Worm (Caenorhabditis elegans): ENCODE measurements around the gene nspg-7.1.
"Not testable (repeated sequence)": the region's sequence is repeated elsewhere in the genome, so short reads cannot be mapped to it uniquely, and the experiment has no call there.

The nspg-7.1 gene

DNA sequence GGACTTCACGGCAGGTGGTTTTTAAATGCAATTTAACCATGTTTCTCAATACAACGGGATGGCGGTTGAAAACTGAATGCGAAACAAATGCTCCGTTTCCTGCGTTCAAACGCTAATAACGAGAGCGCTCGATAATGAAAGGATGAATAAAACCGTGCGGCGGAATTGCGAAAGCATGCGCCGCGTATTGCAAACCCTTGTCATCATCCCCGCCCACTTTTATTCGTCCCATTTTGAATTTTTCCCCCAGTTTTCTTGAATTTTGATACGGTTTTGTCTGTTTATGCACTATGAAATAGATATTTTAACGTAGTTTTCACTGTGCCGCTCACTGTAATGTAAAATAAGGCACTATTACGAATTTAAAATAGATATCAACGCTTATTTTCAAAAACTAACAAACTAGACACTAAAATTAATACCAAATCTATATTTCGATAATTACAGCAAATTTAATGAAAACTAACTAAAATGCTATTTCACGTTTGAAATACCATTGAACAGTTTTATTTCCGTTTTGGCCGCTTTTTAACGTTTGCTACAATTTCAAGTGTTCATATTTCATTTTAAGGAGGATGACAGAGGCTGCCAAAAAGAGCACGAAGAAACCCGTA is 14.5 kb downstream of the nspg-7.1 start, which contains the start of the genes F49C12.9 and rpn-7:
F49C12.9 (minus strand) TSS at position 148 of the 614 bp plus-strand sequence.
rpn-7 (plus strand) TSS at position 564 of the 614 bp plus-strand sequence.
- no peak for TF ChIP-seq egl-27 (tag; optimal IDR thresholded peaks at IDR 0.05)
- no peak for TF ChIP-seq nhr-77 (tag; optimal IDR thresholded peaks at IDR 0.05)
- TF ChIP-seq snpc-4 (tag; optimal IDR thresholded peaks at IDR 0.05), result peak; percentile 47
- TF ChIP-seq nhr-43 (tag; optimal IDR thresholded peaks at IDR 0.05; ENCODE audit: poor library complexity, severe bottlenecking), result peak; percentile 8
- no peak for TF ChIP-seq ama-1 (optimal IDR thresholded peaks at IDR 0.05)
- TF ChIP-seq elt-2 (tag; optimal IDR thresholded peaks at IDR 0.05), result peak; percentile 24
- peak; percentile 68 for TF ChIP-seq hmg-11 (tag; optimal IDR thresholded peaks at IDR 0.05)
- no peak for TF ChIP-seq daf-12 (tag; optimal IDR thresholded peaks at IDR 0.05)
- no peak for TF ChIP-seq mml-1 (tag; optimal IDR thresholded peaks at IDR 0.05)
- no peak for TF ChIP-seq ztf-11 (tag; optimal IDR thresholded peaks at IDR 0.05)
- peak; percentile 61 for TF ChIP-seq lin-39 (tag; optimal IDR thresholded peaks at IDR 0.05)
- no peak for TF ChIP-seq lsy-12 (tag; optimal IDR thresholded peaks at IDR 0.05)
- peak; percentile 52 for TF ChIP-seq pha-4 (tag; optimal IDR thresholded peaks at IDR 0.05)
- peak; percentile 48 for TF ChIP-seq egl-5 (tag; optimal IDR thresholded peaks at IDR 0.05)
- peak; percentile 56 for TF ChIP-seq nfya-1 (tag; optimal IDR thresholded peaks at IDR 0.05; ENCODE audit: insufficient read depth)
- TF ChIP-seq skn-1 (tag; optimal IDR thresholded peaks at IDR 0.05), result peak; percentile 99
- TF ChIP-seq ztf-4 (tag; optimal IDR thresholded peaks at IDR 0.05), result no peak
- peak; percentile 5 for TF ChIP-seq lin-15B (tag; optimal IDR thresholded peaks at IDR 0.05)

DNA sequence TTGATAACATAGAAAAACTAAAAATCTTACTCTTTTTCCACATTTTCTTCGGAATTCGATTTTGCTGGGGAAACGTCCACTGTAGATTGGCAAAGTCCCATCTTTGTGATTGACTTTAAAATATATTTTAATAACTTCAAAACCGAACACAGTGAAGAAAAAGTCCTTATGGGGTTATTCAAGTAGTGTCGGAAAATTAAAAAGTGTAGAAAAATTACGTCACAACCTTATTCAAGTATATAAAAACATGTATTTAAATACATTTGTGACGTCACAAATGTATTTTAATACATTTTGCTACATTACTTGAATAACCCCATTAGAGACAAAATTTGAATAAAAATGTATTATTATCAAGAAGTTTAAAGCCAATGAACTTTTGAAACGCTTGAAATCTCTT is 17.8 kb downstream of the nspg-7.1 start, which contains the start of gene F49C12.7:
F49C12.7 (minus strand) TSS at position 101 of the 400 bp plus-strand sequence.
- not testable (repeated sequence) for TF ChIP-seq mml-1, ceh-9, nhr-77 (tag; optimal IDR thresholded peaks at IDR 0.05)

ce11 chrIV:9310935-9311566 is 19.6 kb downstream of the nspg-7.1 start:
- TF ChIP-seq elt-2 (tag; optimal IDR thresholded peaks at IDR 0.05) (peak; percentile 89), jun-1 (tag; optimal IDR thresholded peaks at IDR 0.05) (peak; percentile 57), pha-4 (tag; optimal IDR thresholded peaks at IDR 0.05) (peak; percentile 3), ceh-82 (tag; optimal IDR thresholded peaks at IDR 0.05) (no peak), mdl-1 (tag; optimal IDR thresholded peaks at IDR 0.05) (no peak), pqm-1 (tag; optimal IDR thresholded peaks at IDR 0.05) (peak; percentile 73), nhr-76 (tag; optimal IDR thresholded peaks at IDR 0.05) (no peak)

DNA sequence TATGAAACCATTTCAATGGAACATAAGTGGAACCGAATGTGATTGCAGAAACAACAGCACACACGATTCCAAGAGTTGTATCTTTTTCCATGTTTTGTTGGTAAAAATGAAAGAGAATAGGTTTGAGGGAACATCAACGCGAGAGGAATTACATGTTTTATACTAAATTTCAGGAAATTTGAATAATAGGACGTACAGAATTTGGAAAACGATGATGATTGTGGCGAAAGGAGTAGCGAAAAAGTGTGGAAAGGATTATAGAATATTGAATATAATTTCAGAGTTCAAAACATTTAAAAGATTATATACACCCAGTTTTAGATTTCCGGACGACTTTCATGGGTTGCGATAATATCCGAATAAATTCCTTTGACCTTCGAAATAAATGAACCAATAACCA is 21.7 kb downstream of the nspg-7.1 start, which contains the start of gene F49C12.6:
F49C12.6 (minus strand) TSS at position 101 of the 400 bp plus-strand sequence.
- no peak for TF ChIP-seq fkh-10 (GFP tag; optimal IDR thresholded peaks at IDR 0.05)
- TF ChIP-seq nfya-1 (tag; optimal IDR thresholded peaks at IDR 0.05; ENCODE audit: insufficient read depth), result no peak
- no peak for TF ChIP-seq mdl-1 (tag; optimal IDR thresholded peaks at IDR 0.05)
- TF ChIP-seq daf-12 (tag; optimal IDR thresholded peaks at IDR 0.05), result no peak
- TF ChIP-seq nhr-23 (tag; optimal IDR thresholded peaks at IDR 0.05), result no peak
- TF ChIP-seq elt-1 (tag; optimal IDR thresholded peaks at IDR 0.05), result no peak
- no peak for TF ChIP-seq ZK546.5 (tag; optimal IDR thresholded peaks at IDR 0.05)
- TF ChIP-seq nhr-11 (tag; optimal IDR thresholded peaks at IDR 0.05), result no peak
- TF ChIP-seq egl-5 (tag; optimal IDR thresholded peaks at IDR 0.05), result no peak
- no peak for TF ChIP-seq jun-1 (tag; optimal IDR thresholded peaks at IDR 0.05)
- TF ChIP-seq unc-39 (tag; optimal IDR thresholded peaks at IDR 0.05), result no peak
- TF ChIP-seq sea-2 (GFP tag; optimal IDR thresholded peaks at IDR 0.05), result no peak
- TF ChIP-seq elt-2 (tag; optimal IDR thresholded peaks at IDR 0.05), result no peak
- no peak for TF ChIP-seq nhr-67 (tag; optimal IDR thresholded peaks at IDR 0.05)
- no peak for TF ChIP-seq aly-2 (tag; optimal IDR thresholded peaks at IDR 0.05)
- no peak for TF ChIP-seq nhr-28 (tag; optimal IDR thresholded peaks at IDR 0.05)
- no peak for TF ChIP-seq hmg-11 (tag; optimal IDR thresholded peaks at IDR 0.05)

Data from whole organism, L3 larva.